Fruit fly (Drosophila melanogaster): ENCODE results near the gene CG31323.

CG31323 gene

dm6 chr3R:26192270-26192669 lies 21.6 kb downstream of the CG31323 start (continued):
- TF ChIP-seq cyc (GFP tag; optimal IDR thresholded peaks at IDR 0.05) (peak; percentile 76), OdsH (GFP tag; optimal IDR thresholded peaks at IDR 0.05) (peak; percentile 42), Hr4 (GFP tag; optimal IDR thresholded peaks at IDR 0.05) (no peak), CG4318 (GFP tag; optimal IDR thresholded peaks at IDR 0.05) (no peak), CG16779 (tag; optimal IDR thresholded peaks at IDR 0.05) (no peak), dac (GFP tag; optimal IDR thresholded peaks at IDR 0.05) (no peak), CG8632 (GFP tag; optimal IDR thresholded peaks at IDR 0.05) (peak; percentile 37), Gug (GFP tag; IDR thresholded peaks at IDR 0.05) (no peak), ss (GFP tag; optimal IDR thresholded peaks at IDR 0.05) (no peak), CG6808 (GFP tag; optimal IDR thresholded peaks at IDR 0.05) (no peak), Met (GFP tag; optimal IDR thresholded peaks at IDR 0.05) (peak; percentile 74), spab (GFP tag; optimal IDR thresholded peaks at IDR 0.05) (no peak), Eip93F (GFP tag; optimal IDR thresholded peaks at IDR 0.05) (no peak), net (GFP tag; optimal IDR thresholded peaks at IDR 0.05) (no peak), topi (GFP tag; optimal IDR thresholded peaks at IDR 0.05) (peak; percentile 78), fd59A (GFP tag; optimal IDR thresholded peaks at IDR 0.05) (no peak), CG6854 (GFP tag; optimal IDR thresholded peaks at IDR 0.05) (no peak), CG32006 (GFP tag; optimal IDR thresholded peaks at IDR 0.05) (no peak), CG34406 (GFP tag; optimal IDR thresholded peaks at IDR 0.05) (peak; percentile 51), lz (GFP tag; optimal IDR thresholded peaks at IDR 0.05) (peak; percentile 76), Sox14 (GFP tag; optimal IDR thresholded peaks at IDR 0.05) (peak; percentile 13), dsx (GFP tag; optimal IDR thresholded peaks at IDR 0.05; ENCODE audit: poor library complexity, severe bottlenecking) (no peak), CG11762 (GFP tag; optimal IDR thresholded peaks at IDR 0.05; ENCODE audit: insufficient read depth) (no peak), Lpt (GFP tag; optimal IDR thresholded peaks at IDR 0.05) (no peak), CG8319 (GFP tag; optimal IDR thresholded peaks at IDR 0.05) (peak; percentile 22), CG3032 (tag; optimal IDR thresholded peaks at IDR 0.05) (no peak), Hr39 (GFP tag; optimal IDR thresholded peaks at IDR 0.05) (peak; percentile 74), acj6 (GFP tag; optimal IDR thresholded peaks at IDR 0.05) (peak; percentile 40), fd85E (GFP tag; optimal IDR thresholded peaks at IDR 0.05) (no peak), CG15336 (GFP tag; IDR thresholded peaks at IDR 0.05) (no peak), Ets21C (GFP tag; optimal IDR thresholded peaks at IDR 0.05) (peak; percentile 65), Eip78C (GFP tag) (peak; percentile 81), CG1621 (tag; optimal IDR thresholded peaks at IDR 0.05) (no peak), CG9139 (GFP tag; optimal IDR thresholded peaks at IDR 0.05) (no peak), CG6276 (GFP tag; optimal IDR thresholded peaks at IDR 0.05) (no peak), pdm3 (GFP tag; optimal IDR thresholded peaks at IDR 0.05) (peak; percentile 4), CG6792 (GFP tag; optimal IDR thresholded peaks at IDR 0.05) (peak; percentile 47)

dm6 chr3R:26194933-26195452 lies 24.3 kb downstream of the CG31323 start:
- TF ChIP-seq CG6276 (GFP tag; optimal IDR thresholded peaks at IDR 0.05), result no peak
- TF ChIP-seq esn (GFP tag; optimal IDR thresholded peaks at IDR 0.05), result no peak

- TF ChIP-seq CG3919 (GFP tag; optimal IDR thresholded peaks at IDR 0.05) (no peak), acj6 (GFP tag; optimal IDR thresholded peaks at IDR 0.05) (no peak), CG3032 (tag; optimal IDR thresholded peaks at IDR 0.05) (no peak), Eip93F (GFP tag; optimal IDR thresholded peaks at IDR 0.05) (no peak), net (GFP tag; optimal IDR thresholded peaks at IDR 0.05) (no peak), CG7368 (GFP tag; optimal IDR thresholded peaks at IDR 0.05) (no peak), eg (GFP tag; IDR thresholded peaks at IDR 0.05) (no peak), CG6808 (GFP tag; optimal IDR thresholded peaks at IDR 0.05) (no peak)
These were observed 42.3 kb downstream of the CG31323 start for dm6 chr3R:26212935-26213334.
